Worm (Caenorhabditis elegans) whole organism, L4/young adult: ENCODE results near the gene cyp-34A9.

Experiments used
- W03F9.2 ChIP-seq: fragments of 150-350 bp; optimal IDR thresholded peaks from 2 replicates; lab custom pipeline; 2014; ENCODE audit warnings: missing biosample characterization, missing genetic modification characterization
- dao-5 ChIP-seq: sonication (generic microtip); optimal IDR thresholded peaks from 2 replicates; lab custom pipeline; 2016; ENCODE audit warnings: missing genotype, missing genetic modification characterization, moderate library complexity, missing compliant biosample characterization
- him-1 ChIP-seq: sonication (generic microtip); optimal IDR thresholded peaks from 2 replicates; lab custom pipeline; 2016; ENCODE audit warnings: missing genotype, missing genetic modification reagents, missing genetic modification characterization, missing compliant biosample characterization

- TF ChIP-seq dao-5 (tag; lab: Kevin White, UChicago) (no peak), him-1 (tag; lab: Kevin White, UChicago) (no peak), W03F9.2 (tag; lab: Kevin White, UChicago) (no peak)
Measured at ce11 chrV:4004577-4004976, 34.2 kb upstream of the cyp-34A9 start.
